Fruit fly (Drosophila melanogaster) S2 (cell line): ENCODE measurements around the gene His4r.

ENCODE experiments used
- CG8478 ChIP-seq: fragments of >200 bp; optimal IDR thresholded peaks from 2 replicates; lab custom pipeline; 2018
- CTCF ChIP-seq, 2 experiments: fragments of >200 bp; optimal IDR thresholded peaks; 2 replicates each; lab custom pipeline; 2018

His4r gene

dm6 chr3R:14655912-14656700 is 30.6 kb downstream of the His4r start:
- TF ChIP-seq CTCF (optimal IDR thresholded peaks at IDR 0.05; lab: Kevin White, UChicago) = no peak
- TF ChIP-seq CG8478 (lab: Kevin White, UChicago) = no peak

dm6 chr3R:14656760-14657604 is 31.4 kb downstream of the His4r start, which contains the start of gene CG3505:
CG3505 (plus strand) TSS chr3R:14657447.
- no peak for TF ChIP-seq CTCF (optimal IDR thresholded peaks at IDR 0.05; lab: Kevin White, UChicago)
- TF ChIP-seq CG8478 (lab: Kevin White, UChicago) = no peak

- no peak for TF ChIP-seq CG8478 (lab: Kevin White, UChicago)
- TF ChIP-seq CTCF (optimal IDR thresholded peaks at IDR 0.05; lab: Kevin White, UChicago) = no peak
Measured at dm6 chr3R:14657605-14657910, 32.0 kb downstream of the His4r start.

dm6 chr3R:14658170-14658569 is 32.6 kb downstream of the His4r start:
- TF ChIP-seq CG8478 (lab: Kevin White, UChicago) = no peak
- TF ChIP-seq CTCF (optimal IDR thresholded peaks at IDR 0.05; lab: Kevin White, UChicago) = no peak

- TF ChIP-seq CG8478 (lab: Kevin White, UChicago) (no peak), CTCF (optimal IDR thresholded peaks at IDR 0.05; lab: Kevin White, UChicago) (no peak)
Measured at dm6 chr3R:14659354-14659804, 33.8 kb downstream of the His4r start, which contains the start of gene Hexim. Hexim (plus strand) TSS chr3R:14659438.

dm6 chr3R:14662989-14663500 is 37.5 kb downstream of the His4r start, which contains the start of the genes Rad17 and BigH1:
Rad17 (minus strand) TSS chr3R:14663197.
BigH1 (plus strand) TSS chr3R:14663450.
- TF ChIP-seq CTCF (optimal IDR thresholded peaks at IDR 0.05; lab: Kevin White, UChicago) = no peak
- no peak for TF ChIP-seq CG8478 (lab: Kevin White, UChicago)

dm6 chr3R:14670840-14671239 is 45.3 kb downstream of the His4r start:
- TF ChIP-seq CG8478 (lab: Kevin White, UChicago) = no peak
- no peak for TF ChIP-seq CTCF (optimal IDR thresholded peaks at IDR 0.05; lab: Kevin White, UChicago)

- TF ChIP-seq CTCF (optimal IDR thresholded peaks at IDR 0.05; lab: Kevin White, UChicago) = no peak
- TF ChIP-seq CG8478 (lab: Kevin White, UChicago) = no peak
Measured at dm6 chr3R:14672915-14673314, 47.4 kb downstream of the His4r start.

- TF ChIP-seq CTCF (optimal IDR thresholded peaks at IDR 0.05; lab: Kevin White, UChicago) (no peak), CG8478 (lab: Kevin White, UChicago) (no peak)
Measured at dm6 chr3R:14674762-14675161, 49.2 kb downstream of the His4r start.
